Worm (Caenorhabditis elegans): ENCODE measurements around the gene K12H6.4.

DNA sequence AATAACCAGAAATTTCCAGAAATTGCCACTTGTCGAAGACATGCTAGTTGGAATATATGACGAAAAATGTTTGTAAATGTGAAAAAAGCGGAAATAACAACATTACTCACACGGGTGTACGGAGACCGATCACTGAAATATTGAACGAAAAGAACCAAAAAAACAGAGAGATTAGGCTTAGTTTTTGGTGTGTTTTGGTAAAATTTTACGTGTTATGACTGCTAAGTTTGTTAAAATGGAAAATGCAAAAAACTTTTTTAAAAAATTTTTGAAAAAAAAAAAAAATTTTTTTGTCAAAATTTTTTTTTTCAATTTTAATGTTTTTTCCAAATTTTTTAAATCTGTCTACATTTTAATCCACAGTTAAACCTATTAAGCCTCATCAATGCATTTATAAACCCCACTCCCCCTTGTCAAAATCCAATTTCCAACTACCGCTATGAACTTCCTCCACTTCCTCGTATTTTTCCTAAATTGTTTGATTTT is 1.6 kb downstream of the K12H6.4 start, which contains the start of the genes fut-4 and K12H6.10:
- TF ChIP-seq ttx-3 (tag; optimal IDR thresholded peaks at IDR 0.05) (no peak), hlh-30 (tag; optimal IDR thresholded peaks at IDR 0.05; ENCODE audit: insufficient read depth) (no peak), ceh-31 (tag; optimal IDR thresholded peaks at IDR 0.05) (no peak), sox-2 (GFP tag; IDR thresholded peaks at IDR 0.05) (no peak), unc-42 (tag; optimal IDR thresholded peaks at IDR 0.05) (no peak), pqm-1 (tag; optimal IDR thresholded peaks at IDR 0.05) (no peak)
